Worm (Caenorhabditis elegans): ENCODE results near the gene F43E2.6.
A peak's percentile ranks its signal among the peaks of the same experiment; 100 is the strongest.

F43E2.6 gene

DNA sequence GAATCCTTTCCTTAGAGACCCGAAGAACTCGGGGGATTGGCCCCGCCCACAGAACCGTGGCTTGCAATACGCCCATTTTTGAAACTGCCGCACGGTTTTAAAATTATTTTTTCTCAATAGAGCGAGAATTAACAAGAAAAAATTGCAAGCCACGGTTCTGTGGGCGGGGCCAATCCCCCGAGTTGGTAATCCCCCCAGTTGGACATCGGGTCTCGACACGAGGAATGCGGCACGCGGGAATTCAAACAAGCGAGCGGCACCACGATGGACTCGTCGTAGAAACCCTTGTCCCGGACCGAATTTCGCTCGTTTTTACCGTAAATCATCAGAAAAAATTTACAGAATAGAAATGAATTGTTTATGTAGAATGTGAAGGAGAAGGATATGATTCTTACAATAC is 15.6 kb downstream of the F43E2.6 start:
- TF ChIP-seq flt-1 (GFP tag; IDR thresholded peaks at IDR 0.05) (0 out of 2 replicates have a peak, but pooled peaks have one; percentile 33), tab-1 (GFP tag; IDR thresholded peaks at IDR 0.05) (no peak)

DNA sequence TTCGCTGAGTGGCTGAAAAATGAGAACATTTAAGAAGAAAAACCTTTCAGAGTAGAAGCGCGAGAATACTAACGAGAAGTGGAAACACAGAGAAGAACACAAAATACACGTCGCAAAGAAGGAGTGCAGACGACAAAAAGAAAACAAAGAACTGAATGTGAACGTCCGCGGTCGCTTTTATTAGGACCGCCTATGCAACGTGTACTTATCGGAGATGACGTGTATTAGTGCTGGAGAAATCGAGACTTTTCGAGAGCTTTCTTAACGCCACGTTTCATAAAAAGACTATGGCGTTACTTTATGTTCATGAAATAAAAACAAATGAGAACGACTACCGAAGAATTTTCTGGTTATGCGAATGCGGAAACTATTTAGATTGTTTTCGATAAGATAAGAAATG is 16.2 kb downstream of the F43E2.6 start, which contains the start of gene hsp-4:
hsp-4 (minus strand) TSS at position 139 of the 400 bp plus-strand sequence.
- TF ChIP-seq T22C8.4 (GFP tag; IDR thresholded peaks at IDR 0.05) (no peak), ztf-29 (GFP tag; IDR thresholded peaks at IDR 0.05) (no peak), ztf-23 (GFP tag; IDR thresholded peaks at IDR 0.05) (no peak), cog-1 (tag; optimal IDR thresholded peaks at IDR 0.05) (no peak), klf-2 (GFP tag; conservative IDR thresholded peaks at IDR 0.05) (no peak), tab-1 (GFP tag; IDR thresholded peaks at IDR 0.05) (no peak), med-1 (GFP tag; optimal IDR thresholded peaks at IDR 0.05; ENCODE audit: insufficient read depth) (no peak), ref-1 (GFP tag; conservative IDR thresholded peaks at IDR 0.05) (no peak), flt-1 (GFP tag; IDR thresholded peaks at IDR 0.05) (no peak)

DNA sequence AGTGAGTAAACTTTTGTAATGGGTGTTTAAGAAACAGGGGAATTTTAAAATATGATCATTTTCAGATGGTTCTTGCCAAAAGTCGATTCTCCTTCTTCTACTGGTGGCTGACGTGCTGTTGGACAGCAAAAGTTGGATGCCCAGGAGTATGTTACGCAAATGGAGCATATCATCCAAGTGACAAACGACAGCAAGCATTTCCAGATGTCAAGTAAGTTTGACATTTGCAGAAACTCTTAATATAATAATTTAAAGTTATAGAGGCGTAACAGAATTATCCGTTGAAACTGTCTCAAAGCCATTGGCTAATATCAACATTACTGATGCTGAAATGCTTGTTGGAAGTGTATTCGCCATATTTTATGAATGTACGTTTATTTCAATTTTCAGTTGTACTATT is 20.6 kb downstream of the F43E2.6 start:
- TF ChIP-seq klf-2 (GFP tag; conservative IDR thresholded peaks at IDR 0.05) (no peak), flt-1 (GFP tag; IDR thresholded peaks at IDR 0.05) (no peak), ztf-29 (GFP tag; IDR thresholded peaks at IDR 0.05) (no peak), ref-1 (GFP tag; conservative IDR thresholded peaks at IDR 0.05) (no peak), cog-1 (tag; optimal IDR thresholded peaks at IDR 0.05) (no peak), tab-1 (GFP tag; IDR thresholded peaks at IDR 0.05) (no peak), ztf-23 (GFP tag; IDR thresholded peaks at IDR 0.05) (no peak), T22C8.4 (GFP tag; IDR thresholded peaks at IDR 0.05) (no peak), med-1 (GFP tag; optimal IDR thresholded peaks at IDR 0.05; ENCODE audit: insufficient read depth) (no peak)

DNA sequence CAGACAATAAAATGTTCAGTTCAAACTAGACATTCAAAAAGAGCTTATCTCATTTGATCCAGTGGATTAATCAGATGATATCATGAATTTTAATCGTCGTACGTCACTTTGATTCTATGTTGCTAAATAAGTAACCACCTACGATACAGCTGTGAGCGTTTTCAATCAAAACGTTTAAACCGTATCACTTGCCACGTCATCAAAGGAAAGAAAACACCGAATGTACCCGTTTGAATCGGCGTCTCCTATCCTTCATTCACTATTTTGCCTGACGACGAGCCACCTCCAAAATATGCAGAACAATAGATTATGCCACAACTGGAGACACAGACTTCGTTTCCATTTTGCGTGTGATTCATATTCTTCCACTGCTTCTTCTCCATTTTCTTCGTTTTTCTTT is 22.8 kb downstream of the F43E2.6 start:
- no peak for TF ChIP-seq klf-2 (GFP tag; conservative IDR thresholded peaks at IDR 0.05)
- no peak for TF ChIP-seq flt-1 (GFP tag; IDR thresholded peaks at IDR 0.05)
- TF ChIP-seq med-1 (GFP tag; optimal IDR thresholded peaks at IDR 0.05; ENCODE audit: insufficient read depth) = no peak
- no peak for TF ChIP-seq tab-1 (GFP tag; IDR thresholded peaks at IDR 0.05)
- no peak for TF ChIP-seq T22C8.4 (GFP tag; IDR thresholded peaks at IDR 0.05)
- TF ChIP-seq ztf-29 (GFP tag; IDR thresholded peaks at IDR 0.05) = no peak
- TF ChIP-seq ztf-23 (GFP tag; IDR thresholded peaks at IDR 0.05) = no peak
- TF ChIP-seq cog-1 (tag; optimal IDR thresholded peaks at IDR 0.05) = no peak
- no peak for TF ChIP-seq ref-1 (GFP tag; conservative IDR thresholded peaks at IDR 0.05)

DNA sequence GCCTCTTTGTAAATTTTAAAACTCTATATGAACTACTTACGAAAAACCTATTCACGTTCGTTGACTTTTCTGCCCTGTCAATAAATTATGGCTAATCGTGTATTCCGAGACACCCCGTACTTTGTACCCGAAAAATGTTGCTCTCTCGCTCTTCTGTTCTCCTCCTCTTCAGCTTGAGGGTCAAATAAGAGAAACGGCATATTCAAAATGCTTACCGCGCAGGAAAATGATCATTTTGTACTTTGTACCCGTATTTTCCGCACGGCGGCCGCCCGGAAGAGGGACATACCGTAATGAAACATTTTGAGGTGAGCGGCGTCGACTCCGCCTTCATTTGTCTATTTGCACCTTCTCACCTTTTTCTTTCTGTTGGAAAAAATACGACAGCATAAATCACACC is 25.0 kb downstream of the F43E2.6 start:
- 0 out of 2 replicates have a peak, but pooled peaks have one; percentile 9 for TF ChIP-seq ztf-29 (GFP tag; IDR thresholded peaks at IDR 0.05)
- no peak for TF ChIP-seq flt-1 (GFP tag; IDR thresholded peaks at IDR 0.05)

DNA sequence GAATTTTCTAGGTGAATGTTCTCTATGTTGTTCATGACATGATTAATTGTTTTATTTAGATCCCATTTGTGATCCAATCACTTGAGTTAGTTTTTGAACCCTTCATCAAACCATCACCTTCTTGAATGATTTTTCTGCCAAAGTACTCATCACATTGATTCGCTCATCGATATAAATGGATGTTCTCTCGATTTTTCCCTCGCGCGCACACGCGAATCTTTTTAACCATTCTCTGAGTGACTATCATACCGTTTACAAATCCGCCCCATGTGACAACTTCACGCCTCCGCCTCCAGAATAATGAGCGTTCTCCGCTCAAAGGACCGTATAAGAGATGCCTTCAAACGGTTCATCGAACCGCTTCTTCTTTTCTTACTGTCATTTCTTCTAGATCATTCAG is 25.8 kb downstream of the F43E2.6 start:
- TF ChIP-seq tab-1 (GFP tag; IDR thresholded peaks at IDR 0.05) = no peak
- TF ChIP-seq klf-2 (GFP tag; conservative IDR thresholded peaks at IDR 0.05) = no peak
- TF ChIP-seq T22C8.4 (GFP tag; IDR thresholded peaks at IDR 0.05) = no peak
- no peak for TF ChIP-seq med-1 (GFP tag; optimal IDR thresholded peaks at IDR 0.05; ENCODE audit: insufficient read depth)
- no peak for TF ChIP-seq ref-1 (GFP tag; conservative IDR thresholded peaks at IDR 0.05)
- no peak for TF ChIP-seq cog-1 (tag; optimal IDR thresholded peaks at IDR 0.05)
- TF ChIP-seq ztf-29 (GFP tag; IDR thresholded peaks at IDR 0.05) = no peak
- TF ChIP-seq ztf-23 (GFP tag; IDR thresholded peaks at IDR 0.05) = no peak
- TF ChIP-seq flt-1 (GFP tag; IDR thresholded peaks at IDR 0.05) = no peak

DNA sequence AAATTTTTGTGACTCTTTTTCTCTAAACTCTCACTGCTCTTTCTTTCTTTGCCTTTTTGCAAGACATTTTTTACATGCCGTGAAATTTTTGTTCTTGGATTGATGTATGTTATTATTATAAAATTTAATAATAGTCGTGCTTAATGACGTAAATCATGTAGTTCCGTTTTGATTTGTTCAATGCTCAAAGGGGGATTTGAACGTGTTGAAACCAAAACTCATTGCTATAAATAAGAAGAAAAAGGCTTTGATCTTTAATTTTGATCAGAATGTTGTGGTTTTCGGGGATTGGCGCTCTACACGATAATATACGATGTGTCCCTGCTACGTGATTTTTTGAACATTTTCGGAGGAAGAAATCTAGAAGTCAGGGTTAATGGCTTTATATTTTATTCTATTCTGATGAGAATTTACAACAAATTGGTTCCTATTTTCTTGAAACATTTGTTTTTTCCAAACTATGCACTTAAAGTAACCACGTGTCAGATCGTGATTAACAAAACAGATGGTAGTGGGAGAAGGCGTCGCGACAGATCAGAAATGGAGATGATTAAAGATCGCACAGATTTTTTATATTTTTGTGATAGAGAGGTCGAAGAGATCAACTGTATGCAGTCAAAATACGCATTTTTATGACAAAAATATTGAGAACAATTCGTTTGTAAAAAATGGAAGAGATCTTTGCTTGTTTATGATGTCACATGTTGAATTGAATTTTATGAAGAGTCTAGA is 26.9 kb downstream of the F43E2.6 start:
- TF ChIP-seq klf-2 (GFP tag; conservative IDR thresholded peaks at IDR 0.05) = no peak
- TF ChIP-seq cog-1 (tag; optimal IDR thresholded peaks at IDR 0.05) = no peak
- no peak for TF ChIP-seq tab-1 (GFP tag; IDR thresholded peaks at IDR 0.05)
- no peak for TF ChIP-seq T22C8.4 (GFP tag; IDR thresholded peaks at IDR 0.05)
- no peak for TF ChIP-seq ztf-29 (GFP tag; IDR thresholded peaks at IDR 0.05)
- no peak for TF ChIP-seq flt-1 (GFP tag; IDR thresholded peaks at IDR 0.05)
- TF ChIP-seq med-1 (GFP tag; optimal IDR thresholded peaks at IDR 0.05; ENCODE audit: insufficient read depth) = no peak
- no peak for TF ChIP-seq ref-1 (GFP tag; conservative IDR thresholded peaks at IDR 0.05)
- TF ChIP-seq ztf-23 (GFP tag; IDR thresholded peaks at IDR 0.05) = no peak

DNA sequence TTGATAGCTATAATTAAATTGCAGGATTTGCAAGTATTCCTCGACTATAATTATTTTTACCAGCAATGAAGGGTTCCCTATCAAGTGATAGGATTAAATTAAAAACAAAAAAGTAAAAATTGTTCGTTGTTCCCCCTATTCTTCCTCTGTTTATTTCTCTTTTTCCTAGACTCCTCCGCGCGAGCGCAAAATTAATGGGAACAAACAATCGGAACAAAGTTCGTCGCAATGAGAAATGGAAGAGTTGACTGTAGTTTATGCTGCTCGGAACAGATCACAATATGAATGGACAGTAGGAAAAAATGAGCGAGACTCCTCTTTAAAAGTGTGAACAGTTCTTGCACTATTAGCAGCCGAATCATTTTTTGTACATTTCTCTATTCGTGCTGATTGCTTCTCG is 28.0 kb downstream of the F43E2.6 start:
- TF ChIP-seq ref-1 (GFP tag; conservative IDR thresholded peaks at IDR 0.05) = no peak
- TF ChIP-seq ztf-23 (GFP tag; IDR thresholded peaks at IDR 0.05) = no peak
- TF ChIP-seq flt-1 (GFP tag; IDR thresholded peaks at IDR 0.05) = no peak
- no peak for TF ChIP-seq med-1 (GFP tag; optimal IDR thresholded peaks at IDR 0.05; ENCODE audit: insufficient read depth)
- no peak for TF ChIP-seq tab-1 (GFP tag; IDR thresholded peaks at IDR 0.05)
- no peak for TF ChIP-seq klf-2 (GFP tag; conservative IDR thresholded peaks at IDR 0.05)
- no peak for TF ChIP-seq cog-1 (tag; optimal IDR thresholded peaks at IDR 0.05)
- TF ChIP-seq ztf-29 (GFP tag; IDR thresholded peaks at IDR 0.05) = no peak
- no peak for TF ChIP-seq T22C8.4 (GFP tag; IDR thresholded peaks at IDR 0.05)

DNA sequence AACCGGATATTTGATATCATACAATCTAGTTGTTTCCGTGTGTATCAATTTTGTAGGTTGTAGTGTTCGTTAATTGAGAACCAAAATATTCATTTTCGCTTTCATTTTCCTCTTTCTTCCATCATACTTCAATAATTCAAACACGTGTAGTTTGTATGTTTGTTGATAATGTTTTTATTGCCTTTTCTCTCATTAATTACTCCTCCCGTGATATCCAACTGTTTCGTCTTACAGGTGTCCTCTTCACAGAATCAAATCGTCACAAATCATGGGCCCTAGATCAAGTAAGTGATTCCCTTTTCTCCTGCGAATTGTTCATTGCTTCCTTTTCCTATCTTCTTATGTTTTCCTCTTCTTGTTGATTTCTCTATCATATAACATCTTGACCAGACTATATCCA is 29.7 kb downstream of the F43E2.6 start, which contains the start of gene nhr-21:
nhr-21 (plus strand) TSS at position 235 of the 400 bp plus-strand sequence.
- TF ChIP-seq flt-1 (GFP tag; IDR thresholded peaks at IDR 0.05) = no peak
- no peak for TF ChIP-seq ztf-29 (GFP tag; IDR thresholded peaks at IDR 0.05)
- TF ChIP-seq med-1 (GFP tag; optimal IDR thresholded peaks at IDR 0.05; ENCODE audit: insufficient read depth) = no peak
- TF ChIP-seq tab-1 (GFP tag; IDR thresholded peaks at IDR 0.05) = no peak
- TF ChIP-seq klf-2 (GFP tag; conservative IDR thresholded peaks at IDR 0.05) = no peak
- no peak for TF ChIP-seq ref-1 (GFP tag; conservative IDR thresholded peaks at IDR 0.05)
- no peak for TF ChIP-seq T22C8.4 (GFP tag; IDR thresholded peaks at IDR 0.05)
- no peak for TF ChIP-seq ztf-23 (GFP tag; IDR thresholded peaks at IDR 0.05)

DNA sequence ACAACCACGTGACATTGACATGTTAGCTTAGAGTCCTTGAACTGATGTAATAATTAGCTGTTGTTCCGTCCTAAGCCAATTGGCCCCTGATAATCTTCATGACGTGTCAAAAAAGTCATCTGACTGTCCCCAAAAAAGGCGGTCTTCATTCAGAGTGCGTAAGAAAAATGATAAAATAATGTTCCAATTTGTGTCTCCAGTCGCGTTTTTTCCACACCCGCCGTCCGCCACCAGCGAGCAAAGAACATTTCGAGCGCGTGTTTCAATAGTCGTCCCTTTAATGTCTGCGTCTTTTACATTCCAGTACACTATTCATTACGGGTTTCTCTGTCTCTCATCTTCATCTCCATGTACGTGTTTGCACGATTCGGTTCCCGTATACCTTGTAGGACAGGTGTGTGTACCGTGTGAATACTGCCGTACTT is 31.2 kb downstream of the F43E2.6 start:
- no peak for TF ChIP-seq ztf-29 (GFP tag; IDR thresholded peaks at IDR 0.05)
- no peak for TF ChIP-seq tab-1 (GFP tag; IDR thresholded peaks at IDR 0.05)
- peak; percentile 15 for TF ChIP-seq cog-1 (tag; optimal IDR thresholded peaks at IDR 0.05)
